Worm (Caenorhabditis elegans) whole organism, mixed stage, embryonic: ENCODE measurements around the gene ccep-97.

ENCODE experiments used
- ces-1 ChIP-seq: fragments of 150-350 bp; optimal IDR thresholded peaks from 2 replicates; lab custom pipeline; 2014; ENCODE audit warnings: missing biosample characterization, missing genetic modification reagents, missing genetic modification characterization
- elt-1 ChIP-seq: sonication (generic microtip); optimal IDR thresholded peaks from 2 replicates; lab custom pipeline; 2017; ENCODE audit warnings: missing genetic modification characterization, mild to moderate bottlenecking, missing compliant biosample characterization, antibody characterized with exemption, moderate library complexity, borderline replicate concordance; ENCODE audit not compliant: insufficient read depth
- lsy-2 ChIP-seq: fragments of 150-350 bp; optimal IDR thresholded peaks from 2 replicates; lab custom pipeline; 2014; ENCODE audit warnings: missing biosample characterization, missing genetic modification characterization
- nhr-12 ChIP-seq: fragments of 150-350 bp; optimal IDR thresholded peaks from 2 replicates; lab custom pipeline; 2014; ENCODE audit warnings: missing biosample characterization, missing genetic modification characterization
- snpc-4 ChIP-seq: fragments of 150-350 bp; optimal IDR thresholded peaks from 2 replicates; lab custom pipeline; 2014; ENCODE audit warnings: missing biosample characterization, missing genetic modification characterization
- unc-39 ChIP-seq: fragments of 150-350 bp; optimal IDR thresholded peaks from 2 replicates; lab custom pipeline; 2014; ENCODE audit warnings: missing biosample characterization, missing genetic modification characterization
- unc-62 ChIP-seq: fragments of 150-350 bp; optimal IDR thresholded peaks from 2 replicates; lab custom pipeline; 2014; ENCODE audit warnings: missing biosample characterization, missing genetic modification reagents, missing genetic modification characterization

DNA sequence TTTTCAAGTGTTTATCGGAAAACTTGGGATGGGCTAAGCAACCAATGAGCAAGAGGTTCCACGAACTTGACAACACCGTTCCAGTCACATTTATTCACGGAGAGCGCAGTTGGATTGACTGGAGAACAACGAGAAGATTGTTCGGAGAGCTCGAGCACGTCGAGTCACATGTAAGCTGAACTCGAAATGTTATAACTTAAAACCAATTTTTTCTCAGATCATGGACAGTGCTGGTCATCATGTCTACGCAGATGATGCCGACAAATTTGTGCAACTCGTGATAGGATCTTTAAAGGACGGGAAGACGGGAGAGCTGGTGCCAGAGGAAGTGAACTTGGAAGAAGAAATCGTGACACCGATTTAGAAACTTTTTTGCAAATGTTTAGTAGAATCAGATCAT, 28.0 kb upstream of the ccep-97 start:
- TF ChIP-seq unc-62 (GFP tag; lab: Kevin White, UChicago) = no peak
- TF ChIP-seq elt-1 (tag; lab: Kevin White, UChicago) = no peak
- no peak for TF ChIP-seq lsy-2
- TF ChIP-seq ces-1 = no peak
- no peak for TF ChIP-seq snpc-4 (tag; lab: Kevin White, UChicago)
- TF ChIP-seq unc-39 (tag; lab: Kevin White, UChicago) = no peak
- TF ChIP-seq nhr-12 (tag; lab: Kevin White, UChicago) = no peak
